Worm (Caenorhabditis elegans) whole organism, L4 larva: ENCODE measurements around the gene Y57E12AL.6.

ENCODE experiments used
- R02D3.7 ChIP-seq: fragments of 150-350 bp; sonication (generic microtip); optimal IDR thresholded peaks from 3 replicates; lab custom pipeline; 2014; ENCODE audit warnings: missing biosample characterization, missing genetic modification characterization
- aly-2 ChIP-seq: sonication (generic microtip); optimal IDR thresholded peaks from 2 replicates; lab custom pipeline; 2018; ENCODE audit warnings: missing biosample characterization, missing genetic modification characterization
- ceh-32 ChIP-seq: sonication (generic microtip); optimal IDR thresholded peaks from 2 replicates; lab custom pipeline; 2016; ENCODE audit warnings: mild to moderate bottlenecking, missing genetic modification characterization, missing compliant biosample characterization; ENCODE audit not compliant: poor library complexity
- ceh-62 ChIP-seq: sonication (generic microtip); optimal IDR thresholded peaks from 2 replicates; lab custom pipeline; 2017; ENCODE audit warnings: missing biosample characterization, missing genetic modification characterization
- gei-8 ChIP-seq: fragments of 200-800 bp; sonication (Bioruptor generic); optimal IDR thresholded peaks from 2 replicates; lab custom pipeline; 2018; ENCODE audit warnings: mild to moderate bottlenecking, missing genetic modification characterization, missing compliant biosample characterization
- lin-13 ChIP-seq: fragments of 150-350 bp; optimal IDR thresholded peaks from 2 replicates; lab custom pipeline; 2014; ENCODE audit warnings: missing biosample characterization, missing genetic modification reagents, missing genetic modification characterization
- lir-3 ChIP-seq: sonication (generic microtip); optimal IDR thresholded peaks from 2 replicates; lab custom pipeline; 2016; ENCODE audit warnings: mild to moderate bottlenecking, missing genetic modification characterization, missing compliant biosample characterization
- lsy-2 ChIP-seq, 2 experiments: fragments of 150-350 bp in 1 of 2; sonication (generic microtip) in 1 of 2; optimal IDR thresholded peaks; 2 replicates each; lab custom pipeline; 2014 to 2017; ENCODE audit warnings: missing biosample characterization in 2 of 2, missing genetic modification characterization in 2 of 2
- mxl-3 ChIP-seq: fragments of 200-800 bp; sonication (Bioruptor generic); optimal IDR thresholded peaks from 2 replicates; lab custom pipeline; 2018; ENCODE audit warnings: mild to moderate bottlenecking, missing genetic modification characterization, missing compliant biosample characterization
- nhr-11 ChIP-seq: fragments of 150-350 bp; optimal IDR thresholded peaks from 2 replicates; lab custom pipeline; 2014; ENCODE audit warnings: missing biosample characterization, missing genetic modification characterization
- pha-4 ChIP-seq, 2 experiments: fragments of 150-350 bp in 1 of 2; fragments of 200-800 bp in 1 of 2; sonication (Bioruptor generic) in 1 of 2; IDR thresholded peaks in 1 of 2; optimal IDR thresholded peaks in 1 of 2; 2 replicates each; pipeline versions ENCODE4 v1.3.6 to Lab custom; 2014 to 2022; ENCODE audit warnings: missing genetic modification characterization in 2 of 2, missing genetic modification reagents in 2 of 2, missing biosample characterization in 1 of 2, missing compliant biosample characterization in 1 of 2
- pqm-1 ChIP-seq: sonication (generic microtip); optimal IDR thresholded peaks from 2 replicates; lab custom pipeline; 2017; ENCODE audit warnings: missing biosample characterization, missing genetic modification characterization
- skn-1 ChIP-seq: fragments of 150-350 bp; optimal IDR thresholded peaks from 2 replicates; lab custom pipeline; 2014; ENCODE audit warnings: missing biosample characterization, missing genetic modification characterization
- unc-39 ChIP-seq: sonication (generic microtip); optimal IDR thresholded peaks from 2 replicates; lab custom pipeline; 2017; ENCODE audit warnings: missing biosample characterization, missing genetic modification characterization

- TF ChIP-seq ceh-32 (tag; lab: Kevin White, UChicago) (no peak), lsy-2 (tag; optimal IDR thresholded peaks at IDR 0.05; lab: Kevin White, UChicago) (no peak), pqm-1 (tag; lab: Kevin White, UChicago) (no peak), pha-4 (GFP tag; IDR thresholded peaks at IDR 0.05; lab: Robert Waterston, UW) (no peak), pha-4 (tag; optimal IDR thresholded peaks at IDR 0.05; lab: Kevin White, UChicago) (no peak), skn-1 (no peak), lin-13 (GFP tag; lab: Kevin White, UChicago) (no peak), unc-39 (tag; lab: Kevin White, UChicago) (no peak), ceh-62 (tag; lab: Kevin White, UChicago) (no peak), R02D3.7 (tag; lab: Kevin White, UChicago) (no peak), aly-2 (no peak), nhr-11 (no peak), lir-3 (no peak), gei-8 (GFP tag; lab: Kevin White, UChicago) (no peak), mxl-3 (no peak)
Measured at ce11 chrV:7068861-7069260, 8.6 kb upstream of the Y57E12AL.6 start.
